Worm (Caenorhabditis elegans) whole organism, young adult: ENCODE results near the gene mod-1.

Experiments
- B0035.1 ChIP-seq: sonication (generic microtip); optimal IDR thresholded peaks from 2 replicates; lab custom pipeline; 2016; ENCODE audit warnings: missing genetic modification characterization, mild to moderate bottlenecking, missing compliant biosample characterization, missing genotype, missing genetic modification reagents
- C17E4.6 ChIP-seq: fragments of 200-800 bp; sonication (Bioruptor generic); IDR thresholded peaks from 2 replicates; pipeline ENCODE4 v1.3.6; 2022; ENCODE audit warnings: missing genetic modification reagents, missing genetic modification characterization, missing compliant biosample characterization
- D2030.7 ChIP-seq: fragments of 200-800 bp; sonication (Bioruptor generic); IDR thresholded peaks from 2 replicates; pipeline ENCODE4 v1.3.6; 2022; ENCODE audit warnings: missing genetic modification reagents, missing genetic modification characterization, missing compliant biosample characterization
- F22D6.2 ChIP-seq: sonication (generic microtip); optimal IDR thresholded peaks from 2 replicates; lab custom pipeline; 2016; ENCODE audit warnings: mild to moderate bottlenecking, missing genetic modification characterization, missing compliant biosample characterization
- F52B5.7 ChIP-seq: sonication (generic microtip); optimal IDR thresholded peaks from 2 replicates; lab custom pipeline; 2016; ENCODE audit warnings: mild to moderate bottlenecking, missing genetic modification characterization, missing compliant biosample characterization
- F55B11.4 ChIP-seq: sonication (generic microtip); optimal IDR thresholded peaks from 2 replicates; lab custom pipeline; 2016; ENCODE audit warnings: missing compliant biosample characterization, missing genetic modification characterization, borderline replicate concordance; ENCODE audit not compliant: insufficient read depth
- F57A8.1 ChIP-seq: fragments of 200-800 bp; sonication (Bioruptor generic); optimal IDR thresholded peaks from 2 replicates; lab custom pipeline; 2018; ENCODE audit warnings: mild to moderate bottlenecking, missing genetic modification characterization, moderate library complexity, missing compliant biosample characterization
- T26A5.8 ChIP-seq: sonication (generic microtip); optimal IDR thresholded peaks from 2 replicates; lab custom pipeline; 2016; ENCODE audit warnings: missing genetic modification characterization, missing compliant biosample characterization
- Y53G8AR.9 ChIP-seq: fragments of 200-800 bp; sonication (Bioruptor generic); conservative IDR thresholded peaks from 2 replicates; pipeline ENCODE4 v1.3.6; 2022; ENCODE audit warnings: missing genetic modification reagents, missing genetic modification characterization, missing compliant biosample characterization
- Y56A3A.18 ChIP-seq: fragments of 200-800 bp; sonication (Bioruptor generic); IDR thresholded peaks from 2 replicates; pipeline ENCODE4 v1.3.6; 2022; ENCODE audit warnings: missing genetic modification reagents, missing genetic modification characterization, missing compliant biosample characterization
- Y67H2A.10 ChIP-seq: fragments of 200-800 bp; sonication (Bioruptor generic); conservative IDR thresholded peaks from 2 replicates; pipeline ENCODE4 v1.3.6; 2022; ENCODE audit warnings: missing genetic modification reagents, missing genetic modification characterization, missing compliant biosample characterization
- ceh-91 ChIP-seq: fragments of 200-800 bp; sonication (Bioruptor generic); IDR thresholded peaks from 2 replicates; pipeline ENCODE4 v1.3.6; 2022; ENCODE audit warnings: missing genetic modification reagents, missing genetic modification characterization, missing compliant biosample characterization
- chd-7 ChIP-seq: sonication (generic microtip); optimal IDR thresholded peaks from 2 replicates; lab custom pipeline; 2016; ENCODE audit warnings: mild to moderate bottlenecking, missing genetic modification characterization, moderate library complexity, missing compliant biosample characterization
- die-1 ChIP-seq: sonication (generic microtip); optimal IDR thresholded peaks from 2 replicates; lab custom pipeline; 2016; ENCODE audit warnings: missing genotype, mild to moderate bottlenecking, missing genetic modification characterization, missing compliant biosample characterization
- dox-1 ChIP-seq: fragments of 200-800 bp; sonication (Bioruptor generic); IDR thresholded peaks from 2 replicates; pipeline ENCODE4 v1.3.6; 2022; ENCODE audit warnings: missing genetic modification reagents, missing genetic modification characterization, missing compliant biosample characterization
- efl-1 ChIP-seq: fragments of 150-350 bp; optimal IDR thresholded peaks from 2 replicates; lab custom pipeline; 2014; ENCODE audit warnings: missing biosample characterization, missing genetic modification reagents, missing genetic modification characterization
- ets-4 ChIP-seq: fragments of 200-800 bp; sonication (Bioruptor generic); optimal IDR thresholded peaks from 2 replicates; lab custom pipeline; 2018; ENCODE audit warnings: mild to moderate bottlenecking, missing genetic modification characterization, missing compliant biosample characterization
- fkh-3 ChIP-seq: sonication (generic microtip); optimal IDR thresholded peaks from 2 replicates; lab custom pipeline; 2016; ENCODE audit warnings: mild to moderate bottlenecking, missing genetic modification characterization, missing compliant biosample characterization
- him-1 ChIP-seq: sonication (generic microtip); optimal IDR thresholded peaks from 2 replicates; lab custom pipeline; 2016; ENCODE audit warnings: missing genotype, missing genetic modification reagents, missing genetic modification characterization, missing compliant biosample characterization
- hlh-12 ChIP-seq: sonication (generic microtip); optimal IDR thresholded peaks from 2 replicates; lab custom pipeline; 2016; ENCODE audit warnings: missing genetic modification characterization, missing compliant biosample characterization
- lir-1 ChIP-seq: fragments of 200-800 bp; sonication (Bioruptor generic); conservative IDR thresholded peaks from 2 replicates; pipeline ENCODE4 v1.3.6; 2022; ENCODE audit warnings: missing genetic modification reagents, missing genetic modification characterization, missing compliant biosample characterization
- lsl-1 ChIP-seq: fragments of 200-800 bp; sonication (Bioruptor generic); optimal IDR thresholded peaks from 2 replicates; lab custom pipeline; 2018; ENCODE audit warnings: mild to moderate bottlenecking, missing genetic modification characterization, moderate library complexity, missing compliant biosample characterization
- lsy-27 ChIP-seq: sonication (generic microtip); optimal IDR thresholded peaks from 2 replicates; lab custom pipeline; 2017; ENCODE audit warnings: missing genetic modification characterization, mild to moderate bottlenecking, missing compliant biosample characterization, antibody characterized with exemption, missing genotype, borderline replicate concordance; ENCODE audit not compliant: insufficient read depth
- madf-3 ChIP-seq: fragments of 200-800 bp; sonication (Bioruptor generic); IDR thresholded peaks from 2 replicates; pipeline ENCODE4 v1.3.6; 2022; ENCODE audit warnings: missing genetic modification reagents, missing genetic modification characterization, missing compliant biosample characterization
- madf-8 ChIP-seq: fragments of 200-800 bp; sonication (Bioruptor generic); conservative IDR thresholded peaks from 2 replicates; pipeline ENCODE4 v1.3.6; 2022; ENCODE audit warnings: missing genetic modification reagents, missing genetic modification characterization, missing compliant biosample characterization
- nfya-2 ChIP-seq: fragments of 200-800 bp; sonication (Bioruptor generic); IDR thresholded peaks from 2 replicates; pipeline ENCODE4 v1.3.6; 2022; ENCODE audit warnings: missing genetic modification reagents, missing genetic modification characterization, missing compliant biosample characterization
- nhr-120 ChIP-seq: fragments of 200-800 bp; sonication (Bioruptor generic); IDR thresholded peaks from 2 replicates; pipeline ENCODE4 v1.3.6; 2022; ENCODE audit warnings: missing genetic modification characterization, missing compliant biosample characterization
- nhr-80 ChIP-seq: sonication (generic microtip); optimal IDR thresholded peaks from 2 replicates; lab custom pipeline; 2016; ENCODE audit warnings: missing genetic modification characterization, missing compliant biosample characterization
- rcor-1 ChIP-seq: fragments of 200-800 bp; sonication (Bioruptor generic); IDR thresholded peaks from 2 replicates; pipeline ENCODE4 v1.3.6; 2022; ENCODE audit warnings: missing genetic modification reagents, missing genetic modification characterization, missing compliant biosample characterization
- tbp1 ChIP-seq: fragments of 200-800 bp; sonication (Bioruptor generic); optimal IDR thresholded peaks from 2 replicates; lab custom pipeline; 2018; ENCODE audit warnings: mild to moderate bottlenecking, missing genetic modification characterization, missing compliant biosample characterization
- tlf-1 ChIP-seq: fragments of 200-800 bp; sonication (Bioruptor generic); optimal IDR thresholded peaks from 2 replicates; lab custom pipeline; 2018; ENCODE audit warnings: mild to moderate bottlenecking, missing genetic modification characterization, missing compliant biosample characterization
- zfh-2 ChIP-seq: fragments of 200-800 bp; sonication (Bioruptor generic); conservative IDR thresholded peaks from 2 replicates; pipeline ENCODE4 v1.3.6; 2022; ENCODE audit warnings: missing genetic modification reagents, missing genetic modification characterization, missing compliant biosample characterization
- ztf-6 ChIP-seq: fragments of 200-800 bp; sonication (Bioruptor generic); IDR thresholded peaks from 2 replicates; pipeline ENCODE4 v1.3.6; 2022; ENCODE audit warnings: missing genetic modification reagents, missing genetic modification characterization, missing compliant biosample characterization

The mod-1 gene

DNA sequence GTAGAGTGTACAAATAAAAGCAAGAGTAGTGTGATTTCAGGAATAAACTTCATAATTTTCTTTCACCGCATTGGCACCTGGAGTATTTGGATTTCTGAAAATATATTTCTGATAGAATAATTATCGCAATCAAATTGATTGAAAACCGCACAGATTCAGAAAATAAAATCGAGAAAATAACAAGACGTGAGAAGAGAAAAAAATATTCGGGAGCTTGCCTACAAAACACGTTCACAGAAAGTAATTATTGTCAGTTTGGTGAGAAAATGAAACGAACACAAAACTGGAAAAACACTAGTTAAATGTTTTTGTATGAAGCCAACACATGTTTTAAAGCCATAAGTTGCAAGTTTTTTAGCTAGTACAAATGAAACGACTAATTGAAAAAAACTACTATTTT is at the start of gene mod-1:
Gene mod-1, minus strand, starts transcription at position 101 of the 400 bp plus-strand sequence.
- no peak for TF ChIP-seq F57A8.1
- TF ChIP-seq nhr-80: no peak
- TF ChIP-seq him-1: no peak
- no peak for TF ChIP-seq C17E4.6 (GFP tag; lab: Robert Waterston, UW)
- no peak for TF ChIP-seq lir-1 (GFP tag; lab: Robert Waterston, UW)
- no peak for TF ChIP-seq hlh-12 (tag; lab: Kevin White, UChicago)
- no peak for TF ChIP-seq efl-1
- no peak for TF ChIP-seq lsl-1
- no peak for TF ChIP-seq lsy-27 (tag; lab: Kevin White, UChicago)
- TF ChIP-seq zfh-2 (GFP tag; lab: Robert Waterston, UW): no peak
- no peak for TF ChIP-seq D2030.7 (GFP tag; lab: Robert Waterston, UW)
- TF ChIP-seq F55B11.4 (tag; lab: Kevin White, UChicago): no peak
- no peak for TF ChIP-seq Y56A3A.18 (GFP tag; lab: Robert Waterston, UW)
- no peak for TF ChIP-seq nfya-2 (GFP tag; lab: Robert Waterston, UW)
- no peak for TF ChIP-seq madf-8 (GFP tag; lab: Robert Waterston, UW)
- TF ChIP-seq ztf-6: no peak
- no peak for TF ChIP-seq Y67H2A.10 (GFP tag; lab: Robert Waterston, UW)
- no peak for TF ChIP-seq T26A5.8

DNA sequence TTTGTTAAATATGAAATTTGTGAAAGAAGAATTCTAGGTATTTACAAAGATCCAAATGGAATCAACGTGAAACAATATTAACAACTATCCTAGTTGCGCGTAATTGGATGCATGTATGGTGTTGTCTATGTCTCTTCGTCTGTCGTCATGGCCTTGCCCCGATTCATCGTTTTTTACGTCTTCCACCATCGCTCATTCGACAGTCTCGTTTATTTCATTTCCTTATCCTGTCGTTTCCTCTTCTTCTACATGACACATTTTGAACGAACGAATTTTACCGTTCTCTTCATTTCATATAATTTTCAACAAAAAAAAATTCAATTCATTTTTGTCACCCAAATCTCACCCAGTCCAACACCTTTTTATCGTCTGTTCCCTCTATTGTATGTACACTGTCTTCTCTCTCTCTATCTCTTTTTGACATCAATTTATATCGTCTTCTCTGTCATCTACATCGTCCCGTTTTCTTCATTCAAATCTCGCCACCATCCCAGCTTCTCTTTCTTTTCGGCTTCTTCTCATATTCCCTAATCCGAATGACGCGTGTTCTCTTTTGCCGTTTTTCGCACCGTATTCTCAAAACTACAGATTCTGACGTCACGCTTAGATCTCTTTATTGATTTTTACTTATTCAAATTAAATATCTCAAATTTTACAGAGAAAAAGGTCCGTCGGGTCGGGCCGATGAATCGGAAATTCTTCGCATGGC is 42.7 kb upstream of the mod-1 start, which contains the start of gene ttc-17:
Gene ttc-17, plus strand, starts transcription at position 659 of the 709 bp plus-strand sequence.
- TF ChIP-seq B0035.1 (tag; lab: Kevin White, UChicago): no peak
- no peak for TF ChIP-seq tlf-1 (GFP tag; lab: Kevin White, UChicago)
- no peak for TF ChIP-seq fkh-3 (tag; lab: Kevin White, UChicago)
- 0 out of 2 replicates have a peak, but pooled peaks have one; percentile 61 for TF ChIP-seq Y56A3A.18 (GFP tag; lab: Robert Waterston, UW)
- no peak for TF ChIP-seq chd-7 (tag; lab: Kevin White, UChicago)
- TF ChIP-seq die-1: no peak
- peak; percentile 50; the same call in 1 of the 2 replicates for TF ChIP-seq Y53G8AR.9 (GFP tag; lab: Robert Waterston, UW)
- no peak for TF ChIP-seq ceh-91
- peak; percentile 26 for TF ChIP-seq F52B5.7

- TF ChIP-seq nhr-120 (GFP tag; lab: Robert Waterston, UW): no peak
- 0 out of 2 replicates have a peak, but pooled peaks have one; percentile 9 for TF ChIP-seq madf-3 (GFP tag; lab: Robert Waterston, UW)
- TF ChIP-seq D2030.7 (GFP tag; lab: Robert Waterston, UW): 0 out of 2 replicates have a peak, but pooled peaks have one; percentile 17
- 0 out of 2 replicates have a peak, but pooled peaks have one; percentile 28 for TF ChIP-seq rcor-1 (GFP tag; lab: Robert Waterston, UW)
- TF ChIP-seq zfh-2 (GFP tag; lab: Robert Waterston, UW): 0 out of 2 replicates have a peak, but pooled peaks have one; percentile 10
- TF ChIP-seq F22D6.2 (tag; lab: Kevin White, UChicago): no peak
- no peak for TF ChIP-seq tlf-1 (GFP tag; lab: Kevin White, UChicago)
- TF ChIP-seq tbp1 (GFP tag; lab: Kevin White, UChicago): no peak
- TF ChIP-seq, all 124 proteins: peak for 4
Measured at ce11 chrV:8949873-8950272, 36.0 kb upstream of the mod-1 start.

DNA sequence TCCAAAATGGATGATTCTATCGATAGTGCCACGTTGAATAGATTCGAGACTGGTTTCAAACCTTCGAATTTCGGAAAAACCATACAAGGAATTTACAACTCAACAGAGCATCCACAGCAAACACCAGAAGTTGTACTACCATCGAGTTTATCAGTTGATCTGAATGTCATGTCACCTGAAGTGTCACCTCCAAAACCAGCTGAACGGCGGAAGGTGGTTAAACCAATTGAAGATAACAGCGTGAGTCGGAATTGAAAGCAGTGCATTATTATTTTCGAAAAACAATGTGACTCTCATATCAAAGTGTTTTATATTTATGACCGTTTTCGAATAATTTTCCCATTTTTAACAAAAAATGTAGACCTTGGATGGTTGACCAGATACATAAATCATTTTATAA is 35.2 kb upstream of the mod-1 start:
- TF ChIP-seq nhr-80: peak; percentile 76
- TF ChIP-seq dox-1 (GFP tag; lab: Robert Waterston, UW): peak; percentile 23; the same call in 1 of the 2 replicates
- peak; percentile 25 for TF ChIP-seq ets-4 (GFP tag; lab: Kevin White, UChicago)
- no peak for TF ChIP-seq F52B5.7
